Worm (Caenorhabditis elegans) whole organism, young adult: Measurements from ENCODE around the gene R13D11.1.

ENCODE experiments used
- B0019.2 ChIP-seq: fragments of 200-800 bp; sonication (Bioruptor generic); conservative IDR thresholded peaks from 2 replicates; pipeline ENCODE4 v1.3.6; 2022; ENCODE audit warnings: missing genetic modification reagents, missing genetic modification characterization, missing compliant biosample characterization
- B0261.1 ChIP-seq: sonication (generic microtip); optimal IDR thresholded peaks from 2 replicates; lab custom pipeline; 2016; ENCODE audit warnings: mild to moderate bottlenecking, missing genetic modification characterization, moderate library complexity, missing compliant biosample characterization
- D2030.7 ChIP-seq: fragments of 200-800 bp; sonication (Bioruptor generic); IDR thresholded peaks from 2 replicates; pipeline ENCODE4 v1.3.6; 2022; ENCODE audit warnings: missing genetic modification reagents, missing genetic modification characterization, missing compliant biosample characterization
- F33H1.4 ChIP-seq: fragments of 200-800 bp; sonication (Bioruptor generic); IDR thresholded peaks from 2 replicates; pipeline ENCODE4 v1.3.6; 2022; ENCODE audit warnings: missing genetic modification reagents, missing genetic modification characterization, missing compliant biosample characterization
- F39B2.1 ChIP-seq: fragments of 200-800 bp; sonication (Bioruptor generic); IDR thresholded peaks from 2 replicates; pipeline ENCODE4 v1.3.6; 2022; ENCODE audit warnings: missing genetic modification reagents, missing genetic modification characterization, missing compliant biosample characterization
- F49E8.2 ChIP-seq: sonication (generic microtip); optimal IDR thresholded peaks from 3 replicates; lab custom pipeline; 2017; ENCODE audit warnings: missing genetic modification characterization, mild to moderate bottlenecking, missing compliant biosample characterization, antibody characterized with exemption, moderate library complexity; ENCODE audit not compliant: insufficient read depth
- F52B5.7 ChIP-seq: sonication (generic microtip); optimal IDR thresholded peaks from 2 replicates; lab custom pipeline; 2016; ENCODE audit warnings: mild to moderate bottlenecking, missing genetic modification characterization, missing compliant biosample characterization
- F55B11.4 ChIP-seq: sonication (generic microtip); optimal IDR thresholded peaks from 2 replicates; lab custom pipeline; 2016; ENCODE audit warnings: missing compliant biosample characterization, missing genetic modification characterization, borderline replicate concordance; ENCODE audit not compliant: insufficient read depth
- T07F8.4 ChIP-seq: sonication (generic microtip); optimal IDR thresholded peaks from 2 replicates; lab custom pipeline; 2016; ENCODE audit warnings: mild to moderate bottlenecking, missing genetic modification characterization, moderate library complexity, missing compliant biosample characterization
- Y53G8AR.9 ChIP-seq: fragments of 200-800 bp; sonication (Bioruptor generic); conservative IDR thresholded peaks from 2 replicates; pipeline ENCODE4 v1.3.6; 2022; ENCODE audit warnings: missing genetic modification reagents, missing genetic modification characterization, missing compliant biosample characterization
- Y56A3A.18 ChIP-seq: fragments of 200-800 bp; sonication (Bioruptor generic); IDR thresholded peaks from 2 replicates; pipeline ENCODE4 v1.3.6; 2022; ENCODE audit warnings: missing genetic modification reagents, missing genetic modification characterization, missing compliant biosample characterization
- Y79H2A.3 ChIP-seq: fragments of 200-800 bp; sonication (Bioruptor generic); conservative IDR thresholded peaks from 2 replicates; pipeline ENCODE4 v1.3.6; 2022; ENCODE audit warnings: missing genetic modification reagents, missing genetic modification characterization, missing compliant biosample characterization
- Y95B8A.8 ChIP-seq: fragments of 200-800 bp; sonication (Bioruptor generic); IDR thresholded peaks from 2 replicates; pipeline ENCODE4 v1.3.6; 2022; ENCODE audit warnings: missing genetic modification reagents, missing genetic modification characterization, missing compliant biosample characterization
- attf-5 ChIP-seq: fragments of 200-800 bp; sonication (Bioruptor generic); optimal IDR thresholded peaks from 2 replicates; lab custom pipeline; 2018; ENCODE audit warnings: mild to moderate bottlenecking, missing genetic modification characterization, missing compliant biosample characterization
- attf-6 ChIP-seq: fragments of 200-800 bp; sonication (Bioruptor generic); IDR thresholded peaks from 2 replicates; pipeline ENCODE4 v1.3.6; 2022; ENCODE audit warnings: missing genetic modification reagents, missing genetic modification characterization, missing compliant biosample characterization
- ccch-3 ChIP-seq: fragments of 200-800 bp; sonication (Bioruptor generic); optimal IDR thresholded peaks from 2 replicates; lab custom pipeline; 2018; ENCODE audit warnings: mild to moderate bottlenecking, missing genetic modification characterization, missing compliant biosample characterization
- cebp-1 ChIP-seq, 2 experiments: fragments of 200-800 bp in 1 of 2; sonication (Bioruptor generic) in 1 of 2; sonication (generic microtip) in 1 of 2; IDR thresholded peaks in 1 of 2; optimal IDR thresholded peaks in 1 of 2; 2 replicates each; pipeline versions ENCODE4 v1.3.6 to Lab custom; 2017 to 2022; ENCODE audit warnings: missing compliant biosample characterization in 2 of 2, missing genetic modification characterization in 2 of 2, mild to moderate bottlenecking in 1 of 2, missing genetic modification reagents in 1 of 2, moderate library complexity in 1 of 2
- cebp-2 ChIP-seq: fragments of 200-800 bp; sonication (Bioruptor generic); IDR thresholded peaks from 2 replicates; pipeline ENCODE4 v1.3.6; 2022; ENCODE audit warnings: missing genetic modification characterization, missing compliant biosample characterization
- ceh-58 ChIP-seq: fragments of 200-800 bp; sonication (Bioruptor generic); IDR thresholded peaks from 2 replicates; pipeline ENCODE4 v1.3.6; 2022; ENCODE audit warnings: missing genetic modification characterization, missing compliant biosample characterization
- ceh-79 ChIP-seq: sonication (generic microtip); optimal IDR thresholded peaks from 2 replicates; lab custom pipeline; 2017; ENCODE audit warnings: mild to moderate bottlenecking, missing genetic modification characterization, missing compliant biosample characterization
- die-1 ChIP-seq: sonication (generic microtip); optimal IDR thresholded peaks from 2 replicates; lab custom pipeline; 2016; ENCODE audit warnings: missing genotype, mild to moderate bottlenecking, missing genetic modification characterization, missing compliant biosample characterization
- egl-44 ChIP-seq: fragments of 200-800 bp; sonication (Bioruptor generic); IDR thresholded peaks from 2 replicates; pipeline ENCODE4 v1.3.6; 2022; ENCODE audit warnings: missing genetic modification reagents, missing genetic modification characterization, missing compliant biosample characterization
- fkh-3 ChIP-seq: sonication (generic microtip); optimal IDR thresholded peaks from 2 replicates; lab custom pipeline; 2016; ENCODE audit warnings: mild to moderate bottlenecking, missing genetic modification characterization, missing compliant biosample characterization
- hlh-12 ChIP-seq: sonication (generic microtip); optimal IDR thresholded peaks from 2 replicates; lab custom pipeline; 2016; ENCODE audit warnings: missing genetic modification characterization, missing compliant biosample characterization
- hrde-1 ChIP-seq: sonication (generic microtip); optimal IDR thresholded peaks from 2 replicates; lab custom pipeline; 2016; ENCODE audit warnings: missing genetic modification characterization, mild to moderate bottlenecking, missing compliant biosample characterization, moderate library complexity, missing genotype, missing genetic modification reagents, borderline replicate concordance
- lag-1 ChIP-seq: fragments of 200-800 bp; sonication (Bioruptor generic); IDR thresholded peaks from 2 replicates; pipeline ENCODE4 v1.3.6; 2022; ENCODE audit warnings: missing genetic modification reagents, missing genetic modification characterization, missing compliant biosample characterization
- let-526 ChIP-seq: fragments of 200-800 bp; sonication (Bioruptor generic); IDR thresholded peaks from 2 replicates; pipeline ENCODE4 v1.3.6; 2022; ENCODE audit warnings: missing genetic modification reagents, missing genetic modification characterization, missing compliant biosample characterization
- let-607 ChIP-seq, 2 experiments: fragments of 200-800 bp in 1 of 2; sonication (Bioruptor generic) in 1 of 2; sonication (generic microtip) in 1 of 2; optimal IDR thresholded peaks; 2 replicates each; lab custom pipeline; 2016 to 2018; ENCODE audit warnings: mild to moderate bottlenecking in 2 of 2, missing compliant biosample characterization in 2 of 2, missing genetic modification characterization in 2 of 2, moderate library complexity in 2 of 2, missing genotype in 1 of 2
- lin-26 ChIP-seq: fragments of 200-800 bp; sonication (Bioruptor generic); IDR thresholded peaks from 2 replicates; pipeline ENCODE4 v1.3.6; 2022; ENCODE audit warnings: missing genetic modification reagents, missing genetic modification characterization, missing compliant biosample characterization
- lin-54 ChIP-seq: fragments of 200-800 bp; sonication (Bioruptor generic); optimal IDR thresholded peaks from 2 replicates; lab custom pipeline; 2018; ENCODE audit warnings: mild to moderate bottlenecking, missing genetic modification characterization, missing compliant biosample characterization
- lsl-1 ChIP-seq: fragments of 200-800 bp; sonication (Bioruptor generic); optimal IDR thresholded peaks from 2 replicates; lab custom pipeline; 2018; ENCODE audit warnings: mild to moderate bottlenecking, missing genetic modification characterization, moderate library complexity, missing compliant biosample characterization
- madf-3 ChIP-seq: fragments of 200-800 bp; sonication (Bioruptor generic); IDR thresholded peaks from 2 replicates; pipeline ENCODE4 v1.3.6; 2022; ENCODE audit warnings: missing genetic modification reagents, missing genetic modification characterization, missing compliant biosample characterization
- mcd-1 ChIP-seq: fragments of 200-800 bp; sonication (Bioruptor generic); IDR thresholded peaks from 2 replicates; pipeline ENCODE4 v1.3.6; 2022; ENCODE audit warnings: missing genetic modification reagents, missing genetic modification characterization, missing compliant biosample characterization
- mes-4 ChIP-seq: sonication (generic microtip); optimal IDR thresholded peaks from 2 replicates; lab custom pipeline; 2016; ENCODE audit warnings: missing genotype, missing genetic modification characterization, missing compliant biosample characterization
- nfyb-1 ChIP-seq: fragments of 200-800 bp; sonication (Bioruptor generic); IDR thresholded peaks from 2 replicates; pipeline ENCODE4 v1.3.6; 2022; ENCODE audit warnings: missing genetic modification reagents, missing genetic modification characterization, missing compliant biosample characterization
- nhr-120 ChIP-seq: fragments of 200-800 bp; sonication (Bioruptor generic); IDR thresholded peaks from 2 replicates; pipeline ENCODE4 v1.3.6; 2022; ENCODE audit warnings: missing genetic modification characterization, missing compliant biosample characterization
- rcor-1 ChIP-seq: fragments of 200-800 bp; sonication (Bioruptor generic); IDR thresholded peaks from 2 replicates; pipeline ENCODE4 v1.3.6; 2022; ENCODE audit warnings: missing genetic modification reagents, missing genetic modification characterization, missing compliant biosample characterization
- rec-8 ChIP-seq, 2 experiments: sonication (generic microtip); optimal IDR thresholded peaks; 2 replicates each; lab custom pipeline; 2016; ENCODE audit warnings: mild to moderate bottlenecking in 2 of 2, missing genetic modification characterization in 2 of 2, missing genetic modification reagents in 2 of 2, missing genotype in 2 of 2, missing biosample characterization in 1 of 2, missing compliant biosample characterization in 1 of 2, moderate library complexity in 1 of 2
- sea-2 ChIP-seq: fragments of 200-800 bp; sonication (Bioruptor generic); IDR thresholded peaks from 2 replicates; pipeline ENCODE4 v1.3.6; 2022; ENCODE audit warnings: missing genetic modification characterization, missing compliant biosample characterization
- snpc-3.4 ChIP-seq: sonication (generic microtip); optimal IDR thresholded peaks from 2 replicates; lab custom pipeline; 2017; ENCODE audit warnings: missing genetic modification characterization, mild to moderate bottlenecking, missing compliant biosample characterization, antibody characterized with exemption, moderate library complexity, missing genotype, missing genetic modification reagents
- tbp1 ChIP-seq: fragments of 200-800 bp; sonication (Bioruptor generic); optimal IDR thresholded peaks from 2 replicates; lab custom pipeline; 2018; ENCODE audit warnings: mild to moderate bottlenecking, missing genetic modification characterization, missing compliant biosample characterization
- tbx-9 ChIP-seq: sonication (generic microtip); optimal IDR thresholded peaks from 2 replicates; lab custom pipeline; 2016; ENCODE audit warnings: borderline replicate concordance, missing genetic modification characterization, inconsistent platforms, missing compliant biosample characterization
- unc-62 ChIP-seq: fragments of 150-350 bp; optimal IDR thresholded peaks from 2 replicates; lab custom pipeline; 2014; ENCODE audit warnings: missing biosample characterization, missing genetic modification reagents, missing genetic modification characterization
- ztf-22 ChIP-seq: fragments of 200-800 bp; sonication (Bioruptor generic); optimal IDR thresholded peaks from 2 replicates; lab custom pipeline; 2018; ENCODE audit warnings: mild to moderate bottlenecking, missing genetic modification characterization, moderate library complexity, missing compliant biosample characterization
- ztf-26 ChIP-seq: sonication (generic microtip); optimal IDR thresholded peaks from 2 replicates; lab custom pipeline; 2017; ENCODE audit warnings: missing genetic modification characterization, missing compliant biosample characterization
- ztf-28 ChIP-seq: fragments of 200-800 bp; sonication (Bioruptor generic); IDR thresholded peaks from 2 replicates; pipeline ENCODE4 v1.3.6; 2022; ENCODE audit warnings: missing genetic modification reagents, missing genetic modification characterization, missing compliant biosample characterization
- ztf-3 ChIP-seq: fragments of 200-800 bp; sonication (Bioruptor generic); optimal IDR thresholded peaks from 2 replicates; lab custom pipeline; 2018; ENCODE audit warnings: mild to moderate bottlenecking, missing genetic modification characterization, missing compliant biosample characterization
- ztf-6 ChIP-seq: fragments of 200-800 bp; sonication (Bioruptor generic); IDR thresholded peaks from 2 replicates; pipeline ENCODE4 v1.3.6; 2022; ENCODE audit warnings: missing genetic modification reagents, missing genetic modification characterization, missing compliant biosample characterization

R13D11.1 gene

DNA sequence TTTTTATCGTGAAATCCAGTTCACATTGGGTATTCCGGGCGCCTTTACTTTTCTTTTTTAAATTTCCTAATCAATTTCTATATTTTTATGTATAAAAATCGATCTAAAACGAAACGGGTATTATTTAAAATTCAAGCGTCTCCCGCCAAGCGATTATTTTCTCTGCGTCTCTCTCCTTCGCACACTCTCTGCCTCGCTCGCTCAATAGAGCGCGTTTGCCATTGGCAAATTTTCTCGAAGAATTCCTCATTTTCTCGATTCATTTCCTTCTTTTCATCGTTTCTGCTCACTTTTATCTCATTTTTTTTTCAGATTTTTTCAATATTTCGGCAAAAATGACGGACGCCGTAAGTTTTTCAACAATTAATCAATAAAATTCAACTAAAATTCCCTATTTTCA is 44.0 kb upstream of the R13D11.1 start, which contains the start of gene sti-1 (continued):
- TF ChIP-seq let-607 (tag; optimal IDR thresholded peaks at IDR 0.05; lab: Kevin White, UChicago), result no peak
- TF ChIP-seq egl-44 (GFP tag; lab: Robert Waterston, UW), result no peak
- peak; percentile 10 for TF ChIP-seq ztf-26 (tag; lab: Kevin White, UChicago)
- peak; percentile 64; the same call in 1 of the 2 replicates for TF ChIP-seq rcor-1
- no peak for TF ChIP-seq lin-26 (GFP tag; lab: Robert Waterston, UW)
- peak; percentile 38 for TF ChIP-seq lsl-1 (GFP tag; lab: Kevin White, UChicago)
- no peak for TF ChIP-seq attf-6 (GFP tag; lab: Robert Waterston, UW)
- TF ChIP-seq mes-4, result no peak
- no peak for TF ChIP-seq sea-2
- TF ChIP-seq ztf-6 (GFP tag; lab: Robert Waterston, UW), result no peak
- TF ChIP-seq F52B5.7 (tag; lab: Kevin White, UChicago), result no peak
- TF ChIP-seq madf-3 (GFP tag; lab: Robert Waterston, UW), result peak; percentile 70; the same call in 1 of the 2 replicates
- TF ChIP-seq ceh-79 (tag; lab: Kevin White, UChicago), result no peak
- peak; percentile 85 for TF ChIP-seq D2030.7
- TF ChIP-seq die-1, result no peak
- peak; percentile 44; the same call in 1 of the 2 replicates for TF ChIP-seq nfyb-1
- peak; percentile 55 for TF ChIP-seq tbp1 (GFP tag; lab: Kevin White, UChicago)
- TF ChIP-seq lin-54 (GFP tag; lab: Kevin White, UChicago), result peak; percentile 94
- peak; percentile 98 for TF ChIP-seq mcd-1
- TF ChIP-seq B0261.1 (tag; lab: Kevin White, UChicago), result no peak
- no peak for TF ChIP-seq nhr-120 (GFP tag; lab: Robert Waterston, UW)
- no peak for TF ChIP-seq ccch-3 (GFP tag; lab: Kevin White, UChicago)
- no peak for TF ChIP-seq F55B11.4 (tag; lab: Kevin White, UChicago)
- no peak for TF ChIP-seq tbx-9
- TF ChIP-seq T07F8.4 (tag; lab: Kevin White, UChicago), result no peak
- TF ChIP-seq rec-8 (tag; optimal IDR thresholded peaks at IDR 0.05; lab: Kevin White, UChicago), result no peak
- TF ChIP-seq F39B2.1, result no peak
- no peak for TF ChIP-seq lag-1 (GFP tag; lab: Robert Waterston, UW)
- TF ChIP-seq hlh-12, result no peak
- no peak for TF ChIP-seq ztf-22 (GFP tag; lab: Kevin White, UChicago)
- TF ChIP-seq snpc-3.4 (tag; lab: Kevin White, UChicago), result peak; percentile 55
- TF ChIP-seq unc-62, result no peak
- no peak for TF ChIP-seq Y79H2A.3
- no peak for TF ChIP-seq fkh-3 (tag; lab: Kevin White, UChicago)
- no peak for TF ChIP-seq attf-5
- TF ChIP-seq let-526 (GFP tag; lab: Robert Waterston, UW), result no peak
- no peak for TF ChIP-seq ztf-3 (GFP tag; lab: Kevin White, UChicago)
- no peak for TF ChIP-seq cebp-2 (GFP tag; lab: Robert Waterston, UW)
- TF ChIP-seq ztf-28 (GFP tag; lab: Robert Waterston, UW), result no peak
- TF ChIP-seq cebp-1 (GFP tag; IDR thresholded peaks at IDR 0.05; lab: Robert Waterston, UW), result no peak
- peak; percentile 59 for TF ChIP-seq cebp-1 (tag; optimal IDR thresholded peaks at IDR 0.05; lab: Kevin White, UChicago)
- no peak for TF ChIP-seq Y95B8A.8
- TF ChIP-seq B0019.2 (GFP tag; lab: Robert Waterston, UW), result no peak
- TF ChIP-seq F33H1.4 (GFP tag; lab: Robert Waterston, UW), result peak; percentile 28; the same call in 1 of the 2 replicates
- no peak for TF ChIP-seq Y56A3A.18
- TF ChIP-seq ceh-58, result no peak
- no peak for TF ChIP-seq Y53G8AR.9
- no peak for TF ChIP-seq hrde-1 (tag; lab: Kevin White, UChicago)
- no peak for TF ChIP-seq F49E8.2
